Worm (Caenorhabditis elegans) whole organism, late embryonic: Measurements from ENCODE around the gene mua-6.

ENCODE experiments used
- C38D4.7 ChIP-seq: fragments of 200-800 bp; sonication (Bioruptor generic); optimal IDR thresholded peaks from 2 replicates; lab custom pipeline; 2018; ENCODE audit warnings: mild to moderate bottlenecking, missing genetic modification characterization, moderate library complexity, missing compliant biosample characterization
- K02D7.2 ChIP-seq: sonication (generic microtip); optimal IDR thresholded peaks from 2 replicates; lab custom pipeline; 2017; ENCODE audit warnings: mild to moderate bottlenecking, missing genetic modification characterization, missing compliant biosample characterization
- K09A11.1 ChIP-seq: sonication (generic microtip); optimal IDR thresholded peaks from 2 replicates; lab custom pipeline; 2017; ENCODE audit warnings: antibody characterized with exemption, mild to moderate bottlenecking, missing genetic modification characterization, missing compliant biosample characterization; ENCODE audit not compliant: insufficient read depth
- Y22D7AL.16 ChIP-seq: sonication (generic microtip); optimal IDR thresholded peaks from 2 replicates; lab custom pipeline; 2016; ENCODE audit warnings: missing genetic modification characterization, missing compliant biosample characterization
- ama-1 ChIP-seq: fragments of 150-350 bp; optimal IDR thresholded peaks from 2 replicates; lab custom pipeline; 2014
- ceh-14 ChIP-seq: sonication (generic microtip); optimal IDR thresholded peaks from 2 replicates; lab custom pipeline; 2016; ENCODE audit warnings: missing genotype, missing genetic modification characterization, missing compliant biosample characterization
- ceh-22 ChIP-seq: sonication (generic microtip); optimal IDR thresholded peaks from 2 replicates; lab custom pipeline; 2017; ENCODE audit warnings: missing biosample characterization, missing genetic modification characterization
- ceh-30 ChIP-seq: fragments of 150-350 bp; optimal IDR thresholded peaks from 2 replicates; lab custom pipeline; 2014; ENCODE audit warnings: missing biosample characterization, missing genetic modification characterization
- ceh-31 ChIP-seq: sonication (generic microtip); optimal IDR thresholded peaks from 2 replicates; lab custom pipeline; 2016; ENCODE audit warnings: missing genetic modification characterization, missing compliant biosample characterization
- ceh-34 ChIP-seq: sonication (generic microtip); optimal IDR thresholded peaks from 2 replicates; lab custom pipeline; 2016; ENCODE audit warnings: mild to moderate bottlenecking, missing genetic modification characterization, missing compliant biosample characterization
- ceh-45 ChIP-seq: fragments of 200-800 bp; sonication (Bioruptor generic); IDR thresholded peaks from 2 replicates; pipeline ENCODE4 v1.3.6; 2022; ENCODE audit warnings: missing genetic modification reagents, missing genetic modification characterization, missing compliant biosample characterization
- ceh-48 ChIP-seq: sonication (generic microtip); optimal IDR thresholded peaks from 2 replicates; lab custom pipeline; 2016; ENCODE audit warnings: missing genetic modification characterization, inconsistent platforms, missing compliant biosample characterization
- ceh-6 ChIP-seq: fragments of 200-800 bp; sonication (Bioruptor generic); optimal IDR thresholded peaks from 2 replicates; lab custom pipeline; 2018; ENCODE audit warnings: mild to moderate bottlenecking, missing genetic modification characterization, missing compliant biosample characterization
- ceh-9 ChIP-seq: sonication (generic microtip); optimal IDR thresholded peaks from 2 replicates; lab custom pipeline; 2016; ENCODE audit warnings: mild to moderate bottlenecking, missing genetic modification characterization, inconsistent platforms, missing compliant biosample characterization
- che-1 ChIP-seq: sonication (generic microtip); optimal IDR thresholded peaks from 2 replicates; lab custom pipeline; 2016; ENCODE audit warnings: mild to moderate bottlenecking, missing genetic modification characterization, missing compliant biosample characterization
- dmd-4 ChIP-seq: sonication (generic microtip); optimal IDR thresholded peaks from 2 replicates; lab custom pipeline; 2016; ENCODE audit warnings: borderline replicate concordance, missing genetic modification characterization, missing compliant biosample characterization
- elt-2 ChIP-seq: sonication (generic microtip); optimal IDR thresholded peaks from 2 replicates; lab custom pipeline; 2016; ENCODE audit warnings: missing genetic modification reagents, missing genetic modification characterization, missing compliant biosample characterization
- fax-1 ChIP-seq: sonication (generic microtip); optimal IDR thresholded peaks from 2 replicates; lab custom pipeline; 2016; ENCODE audit warnings: missing genotype, missing genetic modification characterization, missing compliant biosample characterization
- fkh-10 ChIP-seq: fragments of 150-350 bp; optimal IDR thresholded peaks from 2 replicates; lab custom pipeline; 2014; ENCODE audit warnings: missing biosample characterization, missing genetic modification reagents, missing genetic modification characterization
- gmeb-2 ChIP-seq: sonication (generic microtip); optimal IDR thresholded peaks from 2 replicates; lab custom pipeline; 2016; ENCODE audit warnings: missing genetic modification characterization, inconsistent platforms, missing compliant biosample characterization
- hlh-13 ChIP-seq: fragments of 200-800 bp; sonication (Bioruptor generic); optimal IDR thresholded peaks from 2 replicates; lab custom pipeline; 2018; ENCODE audit warnings: mild to moderate bottlenecking, missing genetic modification characterization, missing compliant biosample characterization
- hlh-15 ChIP-seq: sonication (generic microtip); optimal IDR thresholded peaks from 2 replicates; lab custom pipeline; 2016; ENCODE audit warnings: missing genetic modification characterization, missing compliant biosample characterization
- lin-11 ChIP-seq: fragments of 200-800 bp; sonication (Bioruptor generic); optimal IDR thresholded peaks from 2 replicates; lab custom pipeline; 2018; ENCODE audit warnings: mild to moderate bottlenecking, missing genetic modification characterization, missing compliant biosample characterization
- nfya-1 ChIP-seq: sonication (generic microtip); optimal IDR thresholded peaks from 2 replicates; lab custom pipeline; 2017; ENCODE audit warnings: missing genetic modification characterization, mild to moderate bottlenecking, missing compliant biosample characterization, antibody characterized with exemption, moderate library complexity
- nhr-11 ChIP-seq: fragments of 150-350 bp; optimal IDR thresholded peaks from 2 replicates; lab custom pipeline; 2014; ENCODE audit warnings: missing biosample characterization, missing genetic modification characterization
- nhr-232 ChIP-seq: sonication (generic microtip); optimal IDR thresholded peaks from 2 replicates; lab custom pipeline; 2016; ENCODE audit warnings: missing genetic modification characterization, missing compliant biosample characterization
- npax-4 ChIP-seq: sonication (generic microtip); optimal IDR thresholded peaks from 2 replicates; lab custom pipeline; 2016; ENCODE audit warnings: missing genetic modification characterization, missing compliant biosample characterization
- pax-1 ChIP-seq: fragments of 150-350 bp; optimal IDR thresholded peaks from 2 replicates; lab custom pipeline; 2014; ENCODE audit warnings: missing biosample characterization, missing genetic modification characterization
- pha-2 ChIP-seq: sonication (generic microtip); optimal IDR thresholded peaks from 2 replicates; lab custom pipeline; 2017; ENCODE audit warnings: mild to moderate bottlenecking, missing genetic modification characterization, missing compliant biosample characterization
- pros-1 ChIP-seq: fragments of 150-350 bp; optimal IDR thresholded peaks from 2 replicates; lab custom pipeline; 2014; ENCODE audit warnings: missing biosample characterization, missing genetic modification reagents, missing genetic modification characterization
- ref-2 ChIP-seq: sonication (generic microtip); optimal IDR thresholded peaks from 2 replicates; lab custom pipeline; 2016; ENCODE audit warnings: missing genetic modification characterization, missing compliant biosample characterization
- sox-2 ChIP-seq: fragments of 200-800 bp; sonication (Bioruptor generic); IDR thresholded peaks from 2 replicates; pipeline ENCODE4 v1.3.6; 2022; ENCODE audit warnings: missing genetic modification reagents, missing genetic modification characterization, missing compliant biosample characterization
- sox-4 ChIP-seq: sonication (generic microtip); optimal IDR thresholded peaks from 2 replicates; lab custom pipeline; 2017; ENCODE audit warnings: mild to moderate bottlenecking, missing genetic modification characterization, inconsistent platforms, missing compliant biosample characterization
- tbx-7 ChIP-seq: sonication (generic microtip); optimal IDR thresholded peaks from 2 replicates; lab custom pipeline; 2016; ENCODE audit warnings: missing genotype, missing genetic modification characterization, missing compliant biosample characterization
- unc-86 ChIP-seq: sonication (generic microtip); optimal IDR thresholded peaks from 2 replicates; lab custom pipeline; 2016; ENCODE audit warnings: missing genetic modification characterization, missing compliant biosample characterization
- zip-5 ChIP-seq: sonication (generic microtip); optimal IDR thresholded peaks from 2 replicates; lab custom pipeline; 2016; ENCODE audit warnings: missing genetic modification characterization, missing compliant biosample characterization
- ztf-16 ChIP-seq: sonication (generic microtip); optimal IDR thresholded peaks from 2 replicates; lab custom pipeline; 2017; ENCODE audit warnings: missing genetic modification characterization, missing compliant biosample characterization

The mua-6 gene

ce11 chrX:16271147-16271546 lies 5.7 kb upstream of the mua-6 start:
- no peak for TF ChIP-seq dmd-4 (tag; lab: Kevin White, UChicago)
- TF ChIP-seq elt-2 (tag; lab: Kevin White, UChicago) = peak; percentile 5
- peak; percentile 6 for TF ChIP-seq sox-4 (tag; lab: Kevin White, UChicago)
- no peak for TF ChIP-seq K02D7.2 (tag; lab: Kevin White, UChicago)
- peak; percentile 35 for TF ChIP-seq che-1 (tag; lab: Kevin White, UChicago)
- no peak for TF ChIP-seq pros-1
- TF ChIP-seq ceh-6 (GFP tag; lab: Kevin White, UChicago) = no peak
- TF ChIP-seq ceh-14 = peak; percentile 47
- TF ChIP-seq ztf-16 (tag; lab: Kevin White, UChicago) = peak; percentile 8
- TF ChIP-seq gmeb-2 = peak; percentile 28
- peak; percentile 5 for TF ChIP-seq ceh-34 (tag; lab: Kevin White, UChicago)
- peak; percentile 13 for TF ChIP-seq C38D4.7
- TF ChIP-seq, all 69 proteins: peak for 8

DNA sequence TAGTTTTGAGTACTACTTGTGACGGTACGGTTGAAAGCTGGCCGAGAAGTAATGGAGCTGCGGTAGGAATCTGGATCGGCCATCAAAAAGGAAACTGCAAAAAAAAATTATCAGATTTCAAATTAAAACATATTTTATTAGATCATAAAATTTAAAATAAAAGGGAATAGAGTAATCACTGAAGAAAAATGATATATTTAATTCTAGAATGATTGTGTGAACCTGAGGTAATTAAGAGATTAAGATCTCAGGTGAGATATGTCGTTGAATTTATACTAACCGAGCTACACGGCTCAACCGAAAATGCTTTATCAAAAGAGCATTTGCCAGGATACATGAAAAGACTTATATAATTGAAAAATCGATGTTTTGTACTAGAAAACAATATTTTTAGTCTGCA lies 4.5 kb upstream of the mua-6 start, which contains the start of gene ifa-3:
Gene ifa-3 (minus strand): TSS at position 101 of the 400 bp plus-strand sequence.
- TF ChIP-seq ama-1 (no peak), hlh-13 (no peak), sox-2 (GFP tag; lab: Robert Waterston, UW) (no peak), lin-11 (no peak), fkh-10 (GFP tag; lab: Kevin White, UChicago) (no peak), ceh-34 (tag; lab: Kevin White, UChicago) (no peak), ceh-22 (tag; lab: Kevin White, UChicago) (no peak), ceh-45 (GFP tag; lab: Robert Waterston, UW) (no peak), ref-2 (tag; lab: Kevin White, UChicago) (no peak), ztf-16 (tag; lab: Kevin White, UChicago) (no peak), nhr-11 (tag; lab: Kevin White, UChicago) (no peak), gmeb-2 (no peak), ceh-6 (GFP tag; lab: Kevin White, UChicago) (no peak)
- TF ChIP-seq, all 69 proteins: peak for 0

DNA sequence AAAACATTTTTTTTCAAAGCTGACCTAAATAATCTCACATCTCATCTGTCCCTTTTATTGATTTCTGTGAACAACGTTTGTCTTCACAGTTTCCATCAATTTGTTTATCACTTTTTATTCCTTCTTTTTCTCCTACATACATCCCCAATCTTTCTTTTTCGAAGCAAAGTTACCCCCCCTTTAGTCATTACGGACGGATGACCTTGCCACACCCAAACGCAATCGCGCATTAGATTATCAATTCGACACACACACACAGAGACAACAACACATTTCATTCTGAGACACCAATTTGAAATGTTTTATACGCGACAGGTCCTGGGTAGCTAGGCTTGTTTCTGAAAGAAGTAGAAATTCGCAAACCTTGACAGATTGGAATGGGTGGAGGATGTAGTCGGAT lies 2.2 kb downstream of the mua-6 start:
- TF ChIP-seq unc-86 (tag; lab: Kevin White, UChicago) (no peak), pha-2 (tag; lab: Kevin White, UChicago) (no peak), tbx-7 (tag; lab: Kevin White, UChicago) (no peak), K09A11.1 (tag; lab: Kevin White, UChicago) (no peak), zip-5 (no peak), nhr-232 (no peak), ceh-31 (tag; lab: Kevin White, UChicago) (no peak), pros-1 (no peak), npax-4 (tag; lab: Kevin White, UChicago) (no peak), nfya-1 (tag; lab: Kevin White, UChicago) (no peak), fax-1 (tag; lab: Kevin White, UChicago) (no peak)

- TF ChIP-seq ceh-48 (tag; lab: Kevin White, UChicago) (no peak), hlh-15 (tag; lab: Kevin White, UChicago) (no peak), elt-2 (tag; lab: Kevin White, UChicago) (peak; percentile 66)
Observed at ce11 chrX:16261993-16262392, 3.5 kb downstream of the mua-6 start, which contains the start of gene sgk-1. Gene sgk-1 (minus strand): TSS chrX:16262122.

- peak; percentile 32 for TF ChIP-seq elt-2 (tag; lab: Kevin White, UChicago)
- TF ChIP-seq ama-1 = no peak
- TF ChIP-seq, all 69 proteins: peak for 1
Observed at ce11 chrX:16260077-16260476, 5.4 kb downstream of the mua-6 start.

DNA sequence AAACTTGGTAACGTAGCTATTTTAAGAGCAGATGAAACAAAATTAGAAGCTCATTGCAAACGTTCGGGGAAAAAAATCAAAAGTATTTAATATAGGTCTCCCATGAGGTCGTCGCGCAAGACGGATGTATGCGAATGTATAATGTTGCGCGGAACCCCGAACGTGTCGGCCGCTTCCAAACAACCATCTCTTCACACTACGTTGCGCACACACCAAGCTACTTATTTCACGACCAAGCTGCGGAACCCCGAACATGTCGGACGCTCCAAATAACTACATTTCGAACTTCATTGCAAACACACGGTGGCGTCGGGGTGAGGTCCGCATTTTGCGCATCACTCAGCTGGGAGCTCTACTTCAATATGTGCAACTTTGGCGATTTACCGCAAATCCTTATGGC lies 7.0 kb downstream of the mua-6 start:
- no peak for TF ChIP-seq elt-2 (tag; lab: Kevin White, UChicago)
- no peak for TF ChIP-seq Y22D7AL.16 (tag; lab: Kevin White, UChicago)
- no peak for TF ChIP-seq ceh-30 (tag; lab: Kevin White, UChicago)
- TF ChIP-seq ceh-9 = no peak
- TF ChIP-seq pax-1 (tag; lab: Kevin White, UChicago) = no peak
